Worm (Caenorhabditis elegans): Measurements from ENCODE around the gene rpm-1.

The rpm-1 gene

ce11 chrV:8765938-8766337 is 53.8 kb downstream of the rpm-1 start, which contains the start of gene B0507.9 (continued):
- TF ChIP-seq Y105C5A.15 (GFP tag; IDR thresholded peaks at IDR 0.05): no peak

- TF ChIP-seq dve-1 (tag; optimal IDR thresholded peaks at IDR 0.05; ENCODE audit: insufficient read depth) (no peak), hmg-1.1 (GFP tag; IDR thresholded peaks at IDR 0.05) (no peak), lin-13 (GFP tag; optimal IDR thresholded peaks at IDR 0.05) (no peak)
Observed at ce11 chrV:8762861-8763260, 56.9 kb downstream of the rpm-1 start, which contains the start of gene B0507.8. Gene B0507.8 (minus strand): TSS chrV:8762961.

ce11 chrV:8760416-8760815 is 59.3 kb downstream of the rpm-1 start, which contains the start of gene ddn-1:
Gene ddn-1 (minus strand): TSS chrV:8760516.
- no peak for TF ChIP-seq hlh-30 (tag; optimal IDR thresholded peaks at IDR 0.05; ENCODE audit: insufficient read depth)

- TF ChIP-seq lin-13 (GFP tag; optimal IDR thresholded peaks at IDR 0.05) (no peak), nhr-76 (tag; optimal IDR thresholded peaks at IDR 0.05) (no peak), nhr-10 (tag; optimal IDR thresholded peaks at IDR 0.05) (no peak), dpl-1 (GFP tag; optimal IDR thresholded peaks at IDR 0.05) (no peak), ctbp-1 (GFP tag; IDR thresholded peaks at IDR 0.05) (no peak), ceh-62 (tag; optimal IDR thresholded peaks at IDR 0.05) (no peak), nhr-237 (tag; optimal IDR thresholded peaks at IDR 0.05) (no peak), aha-1 (tag) (no peak), set-16 (GFP tag; IDR thresholded peaks at IDR 0.05) (no peak), nhr-77 (tag; optimal IDR thresholded peaks at IDR 0.05) (no peak), D1046.2 (GFP tag; IDR thresholded peaks at IDR 0.05) (no peak), saeg-2 (GFP tag; IDR thresholded peaks at IDR 0.05) (no peak), pha-4 (GFP tag; IDR thresholded peaks at IDR 0.05) (no peak), pha-4 (tag; optimal IDR thresholded peaks at IDR 0.05) (no peak)
Observed at ce11 chrV:8758618-8759017, 61.1 kb downstream of the rpm-1 start, which contains the start of gene B0507.7. Gene B0507.7 (minus strand): TSS chrV:8758718.

All from whole organism, L4 larva.